Fruit fly (Drosophila melanogaster) whole organism, wandering third instar larva: ENCODE results near the gene Als2.

Experiments
- Dif ChIP-seq: fragments of 200-275, 200-300 bp; sonication (Bioruptor generic); optimal IDR thresholded peaks from 2 replicates; lab custom pipeline; 2018; ENCODE audit warnings: missing biosample characterization, missing genetic modification characterization; ENCODE audit not compliant: partially characterized antibody
- Sp1 ChIP-seq: fragments of 200-800 bp; sonication (Bioruptor generic); optimal IDR thresholded peaks from 3 replicates; lab custom pipeline; 2019; ENCODE audit warnings: missing biosample characterization, mild to moderate bottlenecking, missing genetic modification characterization, moderate library complexity
- dsf ChIP-seq: sonication (Bioruptor generic); optimal IDR thresholded peaks from 2 replicates; lab custom pipeline; 2016; ENCODE audit warnings: missing biosample characterization, missing genetic modification characterization, borderline replicate concordance
- lola ChIP-seq: fragments of >200 bp; optimal IDR thresholded peaks from 2 replicates; lab custom pipeline; 2017; ENCODE audit warnings: missing biosample characterization, missing genetic modification characterization
- tai ChIP-seq: sonication (Bioruptor generic); optimal IDR thresholded peaks from 2 replicates; lab custom pipeline; 2016; ENCODE audit warnings: missing biosample characterization, missing genetic modification characterization
- usp ChIP-seq: fragments of >200 bp; optimal IDR thresholded peaks from 2 replicates; lab custom pipeline; 2017; ENCODE audit warnings: missing biosample characterization, missing genetic modification characterization

- no peak for TF ChIP-seq dsf (GFP tag; lab: Kevin White, UChicago)
- no peak for TF ChIP-seq Sp1 (GFP tag; lab: Kevin White, UChicago)
- TF ChIP-seq usp (GFP tag; lab: Kevin White, UChicago) = no peak
- no peak for TF ChIP-seq lola
- no peak for TF ChIP-seq Dif (GFP tag; lab: Kevin White, UChicago)
- TF ChIP-seq tai (GFP tag; lab: Kevin White, UChicago) = no peak
These were observed 36.5 kb downstream of the Als2 start for dm6 chr3L:21642908-21643572.
